Fruit fly (Drosophila melanogaster) whole organism, embryonic: Measurements from ENCODE around the gene CG43295.
A peak's percentile ranks its signal among the peaks of the same experiment; 100 is the strongest.

Experiments used
- Abd-B ChIP-seq: fragments of 200-800 bp; sonication (Bioruptor generic); optimal IDR thresholded peaks from 2 replicates; lab custom pipeline; 2018; ENCODE audit warnings: missing biosample characterization, mild to moderate bottlenecking, missing genetic modification characterization, moderate library complexity
- BEAF-32 ChIP-seq: fragments of 200-800 bp; sonication (Bioruptor generic); optimal IDR thresholded peaks from 3 replicates; lab custom pipeline; 2017; ENCODE audit warnings: missing biosample characterization, missing genetic modification characterization, mild to moderate bottlenecking, moderate library complexity, missing genetic modification reagents
- CG10147 ChIP-seq: fragments of 200-800 bp; sonication (Bioruptor generic); optimal IDR thresholded peaks from 2 replicates; lab custom pipeline; 2019; ENCODE audit warnings: missing biosample characterization, mild to moderate bottlenecking, missing genetic modification characterization, moderate library complexity
- CG10959 ChIP-seq: fragments of 200-800 bp; sonication (Bioruptor generic); IDR thresholded peaks from 2 replicates; pipeline ENCODE4 v1.3.6; 2022; ENCODE audit warnings: missing biosample characterization, missing genetic modification characterization
- CG11398 ChIP-seq: fragments of 200-800 bp; sonication (Bioruptor generic); optimal IDR thresholded peaks from 2 replicates; lab custom pipeline; 2016; ENCODE audit warnings: missing biosample characterization, missing genetic modification characterization
- CG1233 ChIP-seq: fragments of 200-800 bp; sonication (Bioruptor generic); optimal IDR thresholded peaks from 4 replicates; lab custom pipeline; 2018; ENCODE audit warnings: missing biosample characterization, mild to moderate bottlenecking, missing genetic modification characterization
- CG12659 ChIP-seq: fragments of 200-800 bp; sonication (Bioruptor generic); optimal IDR thresholded peaks from 3 replicates; lab custom pipeline; 2017; ENCODE audit warnings: mild to moderate bottlenecking, missing biosample characterization, missing genetic modification reagents, missing genetic modification characterization
- CG13624 ChIP-seq: fragments of 200-800 bp; sonication (Bioruptor generic); optimal IDR thresholded peaks from 2 replicates; lab custom pipeline; 2016; ENCODE audit warnings: missing biosample characterization, missing genetic modification characterization
- CG14014 ChIP-seq: fragments of 200-800 bp; sonication (Bioruptor generic); IDR thresholded peaks from 2 replicates; pipeline ENCODE4 v1.3.6; 2022; ENCODE audit warnings: missing biosample characterization, missing genetic modification characterization
- CG14050 ChIP-seq: fragments of 200-800 bp; sonication (Bioruptor generic); IDR thresholded peaks from 3 replicates; pipeline ENCODE4 v1.3.6; 2022; ENCODE audit warnings: missing biosample characterization, missing genetic modification characterization
- CG14667 ChIP-seq: fragments of 200-800 bp; sonication (Bioruptor generic); IDR thresholded peaks from 2 replicates; pipeline ENCODE4 v1.3.6; 2022; ENCODE audit warnings: missing biosample characterization, missing genetic modification characterization
- CG15269 ChIP-seq: fragments of 200-800 bp; sonication (Bioruptor generic); optimal IDR thresholded peaks from 2 replicates; lab custom pipeline; 2018; ENCODE audit warnings: missing biosample characterization, mild to moderate bottlenecking, missing genetic modification characterization, moderate library complexity
- CG15514 ChIP-seq: fragments of 200-800 bp; sonication (Bioruptor generic); optimal IDR thresholded peaks from 3 replicates; lab custom pipeline; 2017; ENCODE audit warnings: missing biosample characterization, missing genetic modification characterization, mild to moderate bottlenecking, moderate library complexity, missing genetic modification reagents
- CG15601 ChIP-seq: fragments of 200-800 bp; sonication (Bioruptor generic); optimal IDR thresholded peaks from 3 replicates; lab custom pipeline; 2019; ENCODE audit warnings: missing biosample characterization, mild to moderate bottlenecking, missing genetic modification characterization, moderate library complexity
- CG17612 ChIP-seq: fragments of 200-800 bp; sonication (Bioruptor generic); IDR thresholded peaks from 2 replicates; pipeline ENCODE4 v1.3.6; 2022; ENCODE audit warnings: missing biosample characterization, missing genetic modification characterization
- CG1832 ChIP-seq: fragments of 200-800 bp; sonication (Bioruptor generic); optimal IDR thresholded peaks from 2 replicates; lab custom pipeline; 2017; ENCODE audit warnings: missing biosample characterization, mild to moderate bottlenecking, missing genetic modification characterization, inconsistent platforms
- CG2712 ChIP-seq: fragments of 200-800 bp; optimal IDR thresholded peaks from 3 replicates; lab custom pipeline; 2019; ENCODE audit warnings: missing biosample characterization, mild to moderate bottlenecking, missing genetic modification characterization, moderate library complexity
- CG30403 ChIP-seq: fragments of 200-800 bp; sonication (Bioruptor generic); optimal IDR thresholded peaks from 3 replicates; lab custom pipeline; 2016; ENCODE audit warnings: missing biosample characterization, missing genetic modification characterization
- CG31441 ChIP-seq: fragments of 200-800 bp; sonication (Bioruptor generic); IDR thresholded peaks from 2 replicates; pipeline ENCODE4 v1.3.6; 2022; ENCODE audit warnings: missing biosample characterization, missing genetic modification characterization
- CG4730 ChIP-seq: fragments of 200-800 bp; sonication (Bioruptor generic); IDR thresholded peaks from 2 replicates; pipeline ENCODE4 v1.3.6; 2022; ENCODE audit warnings: missing biosample characterization, missing genetic modification characterization
- Doc3 ChIP-seq: fragments of 200-800 bp; sonication (Bioruptor generic); IDR thresholded peaks from 3 replicates; pipeline ENCODE4 v1.3.6; 2022; ENCODE audit warnings: missing biosample characterization, missing genetic modification characterization; ENCODE audit not compliant: partially characterized antibody
- HHEX ChIP-seq: fragments of 200-800 bp; sonication (Bioruptor generic); optimal IDR thresholded peaks from 3 replicates; lab custom pipeline; 2017; ENCODE audit warnings: missing biosample characterization, mild to moderate bottlenecking, missing genetic modification characterization, missing genetic modification reagents
- HmgD ChIP-seq: fragments of 200-800 bp; sonication (Bioruptor generic); optimal IDR thresholded peaks from 3 replicates; lab custom pipeline; 2016; ENCODE audit warnings: missing biosample characterization, missing genetic modification characterization
- Lpt ChIP-seq: fragments of >200 bp; optimal IDR thresholded peaks from 2 replicates; lab custom pipeline; 2018; ENCODE audit warnings: missing biosample characterization, missing genetic modification characterization
- Meics ChIP-seq: fragments of 200-800 bp; sonication (Bioruptor generic); optimal IDR thresholded peaks from 2 replicates; lab custom pipeline; 2017; ENCODE audit warnings: missing biosample characterization, mild to moderate bottlenecking, missing genetic modification characterization
- NfI ChIP-seq: fragments of 200-800 bp; sonication (Bioruptor generic); optimal IDR thresholded peaks from 3 replicates; lab custom pipeline; 2018; ENCODE audit warnings: missing biosample characterization, mild to moderate bottlenecking, missing genetic modification characterization, moderate library complexity
- Rfx ChIP-seq: fragments of 200-800 bp; sonication (Bioruptor generic); IDR thresholded peaks from 2 replicates; pipeline ENCODE4 v1.3.6; 2022; ENCODE audit warnings: missing biosample characterization, missing genetic modification characterization
- Side ChIP-seq: fragments of 200-800 bp; sonication (Bioruptor generic); optimal IDR thresholded peaks from 2 replicates; lab custom pipeline; 2016; ENCODE audit warnings: missing biosample characterization, missing genetic modification characterization
- Ssrp ChIP-seq: fragments of 200-800 bp; sonication (Bioruptor generic); optimal IDR thresholded peaks from 2 replicates; lab custom pipeline; 2018; ENCODE audit warnings: missing biosample characterization, mild to moderate bottlenecking, missing genetic modification characterization, moderate library complexity
- Trl ChIP-seq, 3 experiments: fragments of >200 bp in 2 of 3; fragments of 200-800 bp in 1 of 3; sonication (Bioruptor generic) in 1 of 3; optimal IDR thresholded peaks; 2 replicates in 1 of 3; 3 replicates in 2 of 3; lab custom pipeline; 2016 to 2017; ENCODE audit warnings: missing biosample characterization in 1 of 3, missing genetic modification characterization in 1 of 3
- bigmax ChIP-seq: fragments of 200-800 bp; sonication (Bioruptor generic); optimal IDR thresholded peaks from 2 replicates; lab custom pipeline; 2018; ENCODE audit warnings: missing biosample characterization, mild to moderate bottlenecking, missing genetic modification characterization
- bsh ChIP-seq, 2 experiments: fragments of 200-800 bp; sonication (Bioruptor generic); optimal IDR thresholded peaks; 2 replicates each; lab custom pipeline; 2017 to 2018; ENCODE audit warnings: mild to moderate bottlenecking in 2 of 2, missing biosample characterization in 2 of 2, missing genetic modification characterization in 2 of 2, moderate library complexity in 1 of 2
- chinmo ChIP-seq: fragments of 200-800 bp; sonication (Bioruptor generic); IDR thresholded peaks from 4 replicates; pipeline ENCODE4 v1.3.6; 2022; ENCODE audit warnings: missing biosample characterization, missing genetic modification characterization; ENCODE audit not compliant: partially characterized antibody
- crp ChIP-seq, 2 experiments: fragments of 200-800 bp; sonication (Bioruptor generic); optimal IDR thresholded peaks; 2 replicates in 1 of 2; 3 replicates in 1 of 2; lab custom pipeline; 2017; ENCODE audit warnings: missing biosample characterization in 2 of 2, missing genetic modification characterization in 2 of 2, mild to moderate bottlenecking in 1 of 2, moderate library complexity in 1 of 2
- emc ChIP-seq: fragments of 200-800 bp; sonication (Bioruptor generic); optimal IDR thresholded peaks from 2 replicates; lab custom pipeline; 2016; ENCODE audit warnings: missing biosample characterization, missing genetic modification characterization
- eve ChIP-seq, 2 experiments: fragments of >200 bp; optimal IDR thresholded peaks; 2 replicates each; lab custom pipeline; 2017; ENCODE audit warnings: missing biosample characterization in 2 of 2, missing genetic modification characterization in 2 of 2
- ftz-f1 ChIP-seq: fragments of 200-800 bp; sonication (Bioruptor generic); optimal IDR thresholded peaks from 2 replicates; lab custom pipeline; 2016; ENCODE audit warnings: missing biosample characterization, missing genetic modification characterization
- fu2 ChIP-seq: fragments of 200-800 bp; sonication (Bioruptor generic); optimal IDR thresholded peaks from 2 replicates; lab custom pipeline; 2016; ENCODE audit warnings: missing biosample characterization, missing genetic modification characterization
- grau ChIP-seq: fragments of 200-800 bp; optimal IDR thresholded peaks from 3 replicates; lab custom pipeline; 2019; ENCODE audit warnings: missing biosample characterization, mild to moderate bottlenecking, missing genetic modification characterization, moderate library complexity
- kni ChIP-seq: fragments of 200-800 bp; sonication (Bioruptor generic); optimal IDR thresholded peaks from 3 replicates; lab custom pipeline; 2017; ENCODE audit warnings: mild to moderate bottlenecking, missing biosample characterization, missing genetic modification reagents, missing genetic modification characterization
- nau ChIP-seq: fragments of 200-800 bp; sonication (Bioruptor generic); optimal IDR thresholded peaks from 3 replicates; lab custom pipeline; 2017; ENCODE audit warnings: missing biosample characterization, mild to moderate bottlenecking, missing genetic modification characterization, missing genetic modification reagents
- nerfin-1 ChIP-seq: fragments of 200-800 bp; sonication (Bioruptor generic); optimal IDR thresholded peaks from 3 replicates; lab custom pipeline; 2019; ENCODE audit warnings: missing biosample characterization, mild to moderate bottlenecking, missing genetic modification characterization, moderate library complexity
- nerfin-2 ChIP-seq: fragments of 200-800 bp; sonication (Bioruptor generic); IDR thresholded peaks from 2 replicates; pipeline ENCODE4 v1.3.6; 2022; ENCODE audit warnings: missing biosample characterization, missing genetic modification characterization; ENCODE audit not compliant: partially characterized antibody
- onecut ChIP-seq: fragments of 200-800 bp; sonication (Bioruptor generic); IDR thresholded peaks from 2 replicates; pipeline ENCODE4 v1.3.6; 2022; ENCODE audit warnings: missing biosample characterization, missing genetic modification characterization
- pum ChIP-seq: fragments of 200-800 bp; sonication (Bioruptor generic); optimal IDR thresholded peaks from 2 replicates; lab custom pipeline; 2016; ENCODE audit warnings: missing biosample characterization, missing genetic modification characterization
- sim ChIP-seq: fragments of 200-800 bp; sonication (Bioruptor generic); IDR thresholded peaks from 2 replicates; pipeline ENCODE4 v1.3.6; 2022; ENCODE audit warnings: missing biosample characterization, missing genetic modification characterization
- sima ChIP-seq: fragments of 200-800 bp; sonication (Bioruptor generic); optimal IDR thresholded peaks from 2 replicates; lab custom pipeline; 2016; ENCODE audit warnings: missing biosample characterization, missing genetic modification characterization
- sqz ChIP-seq: fragments of 200-800 bp; sonication (Bioruptor generic); optimal IDR thresholded peaks from 3 replicates; lab custom pipeline; 2018; ENCODE audit warnings: missing biosample characterization, mild to moderate bottlenecking, missing genetic modification characterization
- twi ChIP-seq: fragments of 200-800 bp; optimal IDR thresholded peaks from 2 replicates; lab custom pipeline; 2019; ENCODE audit warnings: missing biosample characterization, mild to moderate bottlenecking, missing genetic modification characterization, moderate library complexity

Gene CG43295

DNA sequence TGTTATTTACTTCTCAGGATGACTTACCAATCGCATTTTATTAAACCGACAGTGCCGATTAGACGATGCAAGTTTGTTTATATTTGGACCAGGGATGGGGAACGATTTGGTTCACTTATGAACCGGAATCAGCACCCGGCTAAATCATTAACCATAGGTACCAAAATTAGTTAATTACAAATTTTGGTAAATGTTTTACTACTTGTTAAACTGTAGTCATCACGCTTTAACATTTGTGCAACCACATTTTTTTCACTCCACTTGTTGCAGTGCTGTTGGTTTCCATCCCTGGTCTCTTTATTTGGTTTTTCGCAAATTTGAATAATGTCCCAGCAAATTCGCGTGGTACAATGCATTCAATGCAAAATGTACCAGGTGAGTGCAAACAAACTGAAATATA, at the start of gene CG43295, which contains the start of gene IntS9 (continued):
- no peak for TF ChIP-seq eve (GFP tag; optimal IDR thresholded peaks at IDR 0.05; lab: Kevin White, UChicago)
- peak; percentile 77 for TF ChIP-seq NfI (GFP tag; lab: Kevin White, UChicago)
- TF ChIP-seq bsh (GFP tag; optimal IDR thresholded peaks at IDR 0.05; lab: Kevin White, UChicago) = peak in 1 of 2 experiments; percentile 88
- TF ChIP-seq nerfin-1 (tag; lab: Kevin White, UChicago) = no peak
- peak; percentile 76 for TF ChIP-seq Rfx
- TF ChIP-seq nerfin-2 (GFP tag; lab: Robert Waterston, UW) = no peak
- no peak for TF ChIP-seq nau (GFP tag; lab: Kevin White, UChicago)
- no peak for TF ChIP-seq sqz (GFP tag; lab: Kevin White, UChicago)
- TF ChIP-seq BEAF-32 = peak; percentile 25
- peak; percentile 72 for TF ChIP-seq HHEX
- TF ChIP-seq Doc3 (GFP tag; lab: Robert Waterston, UW) = no peak; the same call in 2 of the 3 replicates
- peak; percentile 77 for TF ChIP-seq CG13624 (GFP tag; lab: Kevin White, UChicago)
- peak; percentile 99 for TF ChIP-seq CG15514 (GFP tag; lab: Kevin White, UChicago)
- peak; percentile 71 for TF ChIP-seq CG14014 (GFP tag; lab: Robert Waterston, UW)
- TF ChIP-seq CG10147 (GFP tag; lab: Kevin White, UChicago) = no peak
- TF ChIP-seq Meics (GFP tag; lab: Kevin White, UChicago) = peak; percentile 69
- no peak for TF ChIP-seq CG1832 (GFP tag; lab: Kevin White, UChicago)
- peak; percentile 87 for TF ChIP-seq Side
- peak in 1 of 2 experiments; percentile 34 for TF ChIP-seq crp (GFP tag; optimal IDR thresholded peaks at IDR 0.05; lab: Kevin White, UChicago)
- no peak for TF ChIP-seq CG15269
- TF ChIP-seq onecut (GFP tag; lab: Robert Waterston, UW) = peak; percentile 47
- no peak for TF ChIP-seq CG31441 (GFP tag; lab: Robert Waterston, UW)
- no peak for TF ChIP-seq bigmax (GFP tag; lab: Kevin White, UChicago)
- peak; percentile 85 for TF ChIP-seq CG10959 (GFP tag; lab: Robert Waterston, UW)
- TF ChIP-seq CG14667 (GFP tag; lab: Robert Waterston, UW) = peak; percentile 66
- peak; percentile 25 for TF ChIP-seq sima (GFP tag; lab: Kevin White, UChicago)
- no peak for TF ChIP-seq CG15601 (tag; lab: Kevin White, UChicago)
- TF ChIP-seq CG1233 (GFP tag; lab: Kevin White, UChicago) = peak; percentile 58
- TF ChIP-seq HmgD (GFP tag; lab: Kevin White, UChicago) = peak; percentile 39
- peak; percentile 90 for TF ChIP-seq CG30403
- peak; percentile 71 for TF ChIP-seq CG12659 (GFP tag; lab: Kevin White, UChicago)
- TF ChIP-seq chinmo = 0 out of 4 replicates have a peak, but pooled peaks have one; percentile 32
- peak; percentile 80 for TF ChIP-seq fu2
- TF ChIP-seq CG17612 (GFP tag; lab: Robert Waterston, UW) = peak; percentile 47; the same call in 1 of the 2 replicates
- no peak for TF ChIP-seq twi
- peak; percentile 53 for TF ChIP-seq emc
- peak; percentile 79 for TF ChIP-seq CG4730
- TF ChIP-seq Ssrp (tag; lab: Kevin White, UChicago) = peak; percentile 78
- no peak for TF ChIP-seq ftz-f1 (GFP tag; lab: Kevin White, UChicago)
- TF ChIP-seq Lpt (GFP tag; lab: Kevin White, UChicago) = no peak
- no peak for TF ChIP-seq CG2712 (tag; lab: Kevin White, UChicago)
- TF ChIP-seq kni (GFP tag; lab: Kevin White, UChicago) = no peak
- no peak for TF ChIP-seq Trl (optimal IDR thresholded peaks at IDR 0.05; lab: Kevin White, UChicago)
- peak; percentile 87 for TF ChIP-seq Trl (GFP tag; optimal IDR thresholded peaks at IDR 0.05; lab: Kevin White, UChicago)
- TF ChIP-seq CG14050 (GFP tag; lab: Robert Waterston, UW) = peak; percentile 79
- TF ChIP-seq grau (tag; lab: Kevin White, UChicago) = no peak
- TF ChIP-seq pum = peak; percentile 88
- peak; percentile 81 for TF ChIP-seq CG11398 (GFP tag; lab: Kevin White, UChicago)
- TF ChIP-seq Abd-B (GFP tag; lab: Kevin White, UChicago) = peak; percentile 74
- TF ChIP-seq sim = peak; percentile 60; the same call in 1 of the 2 replicates
